Worm (Caenorhabditis elegans): ENCODE results near the gene K06A9.1.

- TF ChIP-seq efl-1 (optimal IDR thresholded peaks at IDR 0.05), result peak in 1 of 2 experiments; percentile 6
- TF ChIP-seq efl-1 (GFP tag; optimal IDR thresholded peaks at IDR 0.05 in 1 of 2), result no peak
- no peak for TF ChIP-seq nhr-12 (tag; optimal IDR thresholded peaks at IDR 0.05)
- no peak for TF ChIP-seq lin-13 (GFP tag; optimal IDR thresholded peaks at IDR 0.05)
- peak; percentile 30 to 31 for TF ChIP-seq lsy-2 (tag; optimal IDR thresholded peaks at IDR 0.05)
- TF ChIP-seq nhr-11 (tag; optimal IDR thresholded peaks at IDR 0.05), result no peak
- no peak for TF ChIP-seq snpc-4 (tag; optimal IDR thresholded peaks at IDR 0.05)
- TF ChIP-seq nhr-71 (tag; optimal IDR thresholded peaks at IDR 0.05), result peak; percentile 63
- TF ChIP-seq sptf-1 (tag; optimal IDR thresholded peaks at IDR 0.05), result no peak
Measured at ce11 chrX:1524559-1524958, 22.7 kb upstream of the K06A9.1 start.
